Fruit fly (Drosophila melanogaster) whole organism, wandering third instar larva: ENCODE data around the gene fal.

Experiments used
- Abd-B ChIP-seq: fragments of >200 bp; optimal IDR thresholded peaks from 2 replicates; lab custom pipeline; 2017; ENCODE audit warnings: missing biosample characterization, missing genetic modification characterization
- N ChIP-seq: fragments of >200 bp; optimal IDR thresholded peaks from 2 replicates; lab custom pipeline; 2018; ENCODE audit warnings: missing biosample characterization, missing external identifiers, missing genetic modification characterization
- Rel ChIP-seq, 2 experiments: fragments of 200-800 bp; sonication (Bioruptor generic) in 1 of 2; optimal IDR thresholded peaks; 2 replicates in 1 of 2; 3 replicates in 1 of 2; lab custom pipeline; 2016 to 2019; ENCODE audit warnings: mild to moderate bottlenecking in 2 of 2, missing biosample characterization in 2 of 2, missing genetic modification characterization in 2 of 2, moderate library complexity in 1 of 2
- dmrt93B ChIP-seq: fragments of 200-800 bp; sonication (Bioruptor generic); optimal IDR thresholded peaks from 2 replicates; lab custom pipeline; 2018; ENCODE audit warnings: missing biosample characterization, mild to moderate bottlenecking, missing genetic modification characterization
- usp ChIP-seq: fragments of >200 bp; optimal IDR thresholded peaks from 2 replicates; lab custom pipeline; 2017; ENCODE audit warnings: missing biosample characterization, missing genetic modification characterization

dm6 chr3L:19275491-19275890, 18.9 kb upstream of the fal start, which contains the start of gene CG14086:
- TF ChIP-seq usp (GFP tag; lab: Kevin White, UChicago) (no peak), Abd-B (GFP tag; lab: Kevin White, UChicago) (no peak), N (GFP tag; lab: Kevin White, UChicago) (no peak), Rel (GFP tag; optimal IDR thresholded peaks at IDR 0.05; lab: Kevin White, UChicago) (no peak), Rel (tag; optimal IDR thresholded peaks at IDR 0.05; lab: Kevin White, UChicago) (no peak), dmrt93B (GFP tag; lab: Kevin White, UChicago) (no peak)
